Worm (Caenorhabditis elegans): ENCODE data around the gene Y1A5A.1.

ce11 chrIII:3986368-3986767 lies at the start of gene Y1A5A.1:
- TF ChIP-seq klf-2 (GFP tag; conservative IDR thresholded peaks at IDR 0.05) (no peak), flt-1 (GFP tag; IDR thresholded peaks at IDR 0.05) (no peak), ztf-23 (GFP tag; IDR thresholded peaks at IDR 0.05) (no peak), tab-1 (GFP tag; IDR thresholded peaks at IDR 0.05) (no peak), ztf-29 (GFP tag; IDR thresholded peaks at IDR 0.05) (no peak), med-1 (GFP tag; optimal IDR thresholded peaks at IDR 0.05; ENCODE audit: insufficient read depth) (no peak), T22C8.4 (GFP tag; IDR thresholded peaks at IDR 0.05) (no peak)
